Fruit fly (Drosophila melanogaster) whole organism, pupa: ENCODE data around the gene trio.

ENCODE experiments used
- CG10348 ChIP-seq: fragments of 200-800 bp; sonication (Bioruptor generic); IDR thresholded peaks from 2 replicates; pipeline ENCODE4 v1.3.6; 2022; ENCODE audit warnings: missing biosample characterization, missing genetic modification characterization
- CG12605 ChIP-seq: fragments of 200-800 bp; sonication (Bioruptor generic); IDR thresholded peaks from 2 replicates; pipeline ENCODE4 v1.3.6; 2022; ENCODE audit warnings: missing biosample characterization, missing genetic modification characterization
- CG13204 ChIP-seq: fragments of 200-800 bp; sonication (Bioruptor generic); optimal IDR thresholded peaks from 2 replicates; lab custom pipeline; 2018; ENCODE audit warnings: missing biosample characterization, mild to moderate bottlenecking, missing genetic modification characterization, moderate library complexity
- CG14655 ChIP-seq: fragments of 200-800 bp; sonication (Bioruptor generic); optimal IDR thresholded peaks from 3 replicates; lab custom pipeline; 2017; ENCODE audit warnings: mild to moderate bottlenecking, missing biosample characterization, missing genetic modification reagents, missing genetic modification characterization
- CG15710 ChIP-seq: fragments of 200-800 bp; sonication (Bioruptor generic); optimal IDR thresholded peaks from 2 replicates; lab custom pipeline; 2018; ENCODE audit warnings: missing biosample characterization, mild to moderate bottlenecking, missing genetic modification characterization, moderate library complexity
- CG17806 ChIP-seq: fragments of 200-800 bp; sonication (Bioruptor generic); optimal IDR thresholded peaks from 2 replicates; lab custom pipeline; 2018; ENCODE audit warnings: missing biosample characterization, mild to moderate bottlenecking, missing genetic modification characterization, moderate library complexity
- CG32121 ChIP-seq: fragments of 200-800 bp; sonication (Bioruptor generic); IDR thresholded peaks from 2 replicates; pipeline ENCODE4 v1.3.6; 2022; ENCODE audit warnings: missing biosample characterization, missing genetic modification characterization
- CG34367 ChIP-seq: fragments of 200-800 bp; sonication (Bioruptor generic); optimal IDR thresholded peaks from 2 replicates; lab custom pipeline; 2018; ENCODE audit warnings: missing biosample characterization, mild to moderate bottlenecking, missing genetic modification characterization
- CG4496 ChIP-seq: fragments of 200-800 bp; sonication (Bioruptor generic); IDR thresholded peaks from 3 replicates; pipeline ENCODE4 v1.3.6; 2022; ENCODE audit warnings: missing biosample characterization, missing genetic modification characterization
- CG8159 ChIP-seq: fragments of 200-800 bp; sonication (Bioruptor generic); optimal IDR thresholded peaks from 3 replicates; lab custom pipeline; 2018; ENCODE audit warnings: missing biosample characterization, mild to moderate bottlenecking, missing genetic modification characterization, moderate library complexity
- CG8301 ChIP-seq: fragments of 200-800 bp; sonication (Bioruptor generic); optimal IDR thresholded peaks from 2 replicates; lab custom pipeline; 2018; ENCODE audit warnings: missing biosample characterization, mild to moderate bottlenecking, missing genetic modification characterization
- CG9948 ChIP-seq: fragments of 200-800 bp; sonication (Bioruptor generic); optimal IDR thresholded peaks from 2 replicates; lab custom pipeline; 2018; ENCODE audit warnings: missing biosample characterization, mild to moderate bottlenecking, missing genetic modification characterization, moderate library complexity
- D1 ChIP-seq: fragments of 200-800 bp; sonication (Bioruptor generic); optimal IDR thresholded peaks from 2 replicates; lab custom pipeline; 2018; ENCODE audit warnings: missing biosample characterization, mild to moderate bottlenecking, missing genetic modification characterization, moderate library complexity
- EcR ChIP-seq: fragments of 200-800 bp; sonication (Bioruptor generic); optimal IDR thresholded peaks from 3 replicates; lab custom pipeline; 2019; ENCODE audit warnings: missing biosample characterization, missing genetic modification characterization, mild to moderate bottlenecking, moderate library complexity, missing genetic modification reagents
- Ets98B ChIP-seq: fragments of 200-800 bp; sonication (Bioruptor generic); IDR thresholded peaks from 2 replicates; pipeline ENCODE4 v1.3.6; 2022; ENCODE audit warnings: missing biosample characterization, missing genetic modification characterization
- Pif1A ChIP-seq: fragments of 200-800 bp; sonication (Bioruptor generic); optimal IDR thresholded peaks from 3 replicates; lab custom pipeline; 2016; ENCODE audit warnings: missing biosample characterization, missing genetic modification characterization
- Pif1B ChIP-seq: fragments of 200-800 bp; sonication (Bioruptor generic); optimal IDR thresholded peaks from 3 replicates; lab custom pipeline; 2016; ENCODE audit warnings: missing biosample characterization, missing genetic modification characterization
- Snoo ChIP-seq: fragments of 200-800 bp; sonication (Bioruptor generic); optimal IDR thresholded peaks from 3 replicates; lab custom pipeline; 2017; ENCODE audit warnings: missing biosample characterization, mild to moderate bottlenecking, missing genetic modification characterization, inconsistent platforms
- fd96Ca ChIP-seq: fragments of 200-800 bp; sonication (Bioruptor generic); IDR thresholded peaks from 3 replicates; pipeline ENCODE4 v1.3.6; 2022; ENCODE audit warnings: missing biosample characterization, missing genetic modification characterization
- gl ChIP-seq: fragments of 200-800 bp; sonication (Bioruptor generic); optimal IDR thresholded peaks from 2 replicates; lab custom pipeline; 2018; ENCODE audit warnings: missing biosample characterization, mild to moderate bottlenecking, missing genetic modification characterization
- rn ChIP-seq: fragments of 200-800 bp; sonication (Bioruptor generic); IDR thresholded peaks from 2 replicates; pipeline ENCODE4 v1.3.6; 2022; ENCODE audit warnings: missing biosample characterization, missing genetic modification characterization

trio gene

dm6 chr3L:964022-964421 is 70.7 kb downstream of the trio start:
- TF ChIP-seq Pif1B = no peak
- TF ChIP-seq Snoo (tag; lab: Kevin White, UChicago) = no peak
- TF ChIP-seq CG8159 (tag; lab: Kevin White, UChicago) = peak; percentile 44
- TF ChIP-seq CG4496 (GFP tag; lab: Robert Waterston, UW) = peak; percentile 67
- peak; percentile 36 for TF ChIP-seq CG8301
- peak; percentile 39 for TF ChIP-seq CG17806 (tag; lab: Kevin White, UChicago)
- TF ChIP-seq fd96Ca = peak; percentile 56; the same call in 2 of the 3 replicates
- TF ChIP-seq CG14655 = peak; percentile 49
- no peak for TF ChIP-seq EcR (GFP tag; lab: Kevin White, UChicago)
- no peak for TF ChIP-seq D1 (tag; lab: Kevin White, UChicago)
- TF ChIP-seq CG13204 = no peak
- TF ChIP-seq CG34367 (tag; lab: Kevin White, UChicago) = peak; percentile 31
- 0 out of 2 replicates have a peak, but pooled peaks have one; percentile 28 for TF ChIP-seq Ets98B (GFP tag; lab: Robert Waterston, UW)
- no peak for TF ChIP-seq CG12605 (GFP tag; lab: Robert Waterston, UW)
- peak; percentile 25 for TF ChIP-seq CG9948
- peak; percentile 45 for TF ChIP-seq CG15710 (tag; lab: Kevin White, UChicago)
- no peak for TF ChIP-seq CG32121 (GFP tag; lab: Robert Waterston, UW)
- no peak for TF ChIP-seq Pif1A
- TF ChIP-seq gl (tag; lab: Kevin White, UChicago) = no peak
- TF ChIP-seq rn (GFP tag; lab: Robert Waterston, UW) = no peak
- TF ChIP-seq CG10348 (GFP tag; lab: Robert Waterston, UW) = no peak

dm6 chr3L:960557-960956 is 74.1 kb downstream of the trio start:
- no peak for TF ChIP-seq rn (GFP tag; lab: Robert Waterston, UW)
- TF ChIP-seq CG17806 (tag; lab: Kevin White, UChicago) = no peak
- no peak for TF ChIP-seq CG15710 (tag; lab: Kevin White, UChicago)
- TF ChIP-seq CG9948 = no peak

DNA sequence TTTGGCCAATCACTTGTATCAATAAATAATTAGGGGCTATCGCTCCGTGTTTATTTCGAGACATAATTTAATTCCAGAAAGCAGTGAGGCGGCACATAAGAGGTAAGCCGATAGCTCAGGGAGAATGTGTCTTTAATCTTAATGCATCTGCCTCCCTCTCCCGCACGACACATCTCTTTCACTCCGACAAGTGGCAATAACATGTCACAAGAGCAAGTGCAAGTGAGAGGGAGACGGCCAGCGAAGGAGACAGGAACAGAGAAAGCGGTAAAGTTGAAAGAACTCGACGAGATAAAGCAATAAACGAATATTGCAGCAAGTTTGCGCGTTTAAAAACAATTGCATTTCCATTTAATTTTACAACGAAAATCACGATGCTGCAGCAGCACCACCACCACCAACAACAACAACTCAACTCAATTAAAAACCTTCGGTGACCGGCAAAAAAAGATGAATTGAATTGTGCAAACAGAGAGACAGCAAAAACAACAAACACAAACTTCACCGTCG is 74.8 kb downstream of the trio start:
- peak; percentile 17 for TF ChIP-seq CG13204
- TF ChIP-seq CG8159 (tag; lab: Kevin White, UChicago) = no peak
- TF ChIP-seq CG14655 = no peak
- TF ChIP-seq EcR (GFP tag; lab: Kevin White, UChicago) = peak; percentile 66

DNA sequence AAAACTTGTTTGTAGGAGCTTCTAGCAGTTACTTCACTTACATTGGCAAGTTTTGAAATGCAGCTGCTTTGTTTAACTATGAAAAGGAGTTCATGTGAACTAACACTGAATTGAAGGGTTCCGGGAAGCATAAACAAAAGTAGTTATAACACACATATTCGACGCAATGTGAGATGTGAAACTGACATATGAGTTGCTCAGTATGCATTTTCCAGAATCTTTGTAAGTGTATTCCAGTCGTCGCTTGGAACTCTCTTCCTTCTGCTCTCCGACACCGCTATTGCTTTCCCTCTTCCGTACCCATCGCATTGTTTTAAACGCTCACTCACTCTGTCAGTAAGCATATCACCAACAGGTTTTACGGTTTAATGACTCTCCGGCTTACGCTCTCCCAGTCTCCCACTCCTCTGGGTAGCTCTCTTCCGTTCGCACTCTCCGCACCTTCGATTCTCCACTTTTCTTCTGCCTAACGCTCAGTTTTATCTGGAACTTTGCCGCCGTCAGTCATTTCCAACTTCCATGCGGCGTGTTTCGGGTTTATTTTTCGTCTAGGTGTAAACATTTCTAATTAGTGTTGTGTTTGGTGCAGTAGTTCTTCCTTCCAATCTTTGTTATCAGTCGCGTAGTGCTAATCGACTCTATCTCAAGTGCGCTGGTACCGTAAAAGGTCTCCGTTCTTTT is 75.3 kb downstream of the trio start:
- TF ChIP-seq CG17806 (tag; lab: Kevin White, UChicago) (peak; percentile 31), CG34367 (tag; lab: Kevin White, UChicago) (peak; percentile 60), fd96Ca (peak; percentile 64; the same call in 2 of the 3 replicates), CG10348 (GFP tag; lab: Robert Waterston, UW) (no peak), CG12605 (GFP tag; lab: Robert Waterston, UW) (no peak), gl (tag; lab: Kevin White, UChicago) (no peak), CG15710 (tag; lab: Kevin White, UChicago) (peak; percentile 48), CG13204 (peak; percentile 8), Pif1A (peak; percentile 56), CG9948 (peak; percentile 54), CG4496 (GFP tag; lab: Robert Waterston, UW) (peak; percentile 68; the same call in 2 of the 3 replicates), Pif1B (peak; percentile 60), EcR (GFP tag; lab: Kevin White, UChicago) (peak; percentile 57), Ets98B (GFP tag; lab: Robert Waterston, UW) (peak; percentile 40; the same call in 1 of the 2 replicates), D1 (tag; lab: Kevin White, UChicago) (no peak), Snoo (tag; lab: Kevin White, UChicago) (no peak), CG8301 (peak; percentile 70), CG8159 (tag; lab: Kevin White, UChicago) (peak; percentile 48), CG14655 (peak; percentile 67), rn (GFP tag; lab: Robert Waterston, UW) (no peak), CG32121 (GFP tag; lab: Robert Waterston, UW) (0 out of 2 replicates have a peak, but pooled peaks have one; percentile 43)
- TF ChIP-seq, all 21 proteins: peak for 15

DNA sequence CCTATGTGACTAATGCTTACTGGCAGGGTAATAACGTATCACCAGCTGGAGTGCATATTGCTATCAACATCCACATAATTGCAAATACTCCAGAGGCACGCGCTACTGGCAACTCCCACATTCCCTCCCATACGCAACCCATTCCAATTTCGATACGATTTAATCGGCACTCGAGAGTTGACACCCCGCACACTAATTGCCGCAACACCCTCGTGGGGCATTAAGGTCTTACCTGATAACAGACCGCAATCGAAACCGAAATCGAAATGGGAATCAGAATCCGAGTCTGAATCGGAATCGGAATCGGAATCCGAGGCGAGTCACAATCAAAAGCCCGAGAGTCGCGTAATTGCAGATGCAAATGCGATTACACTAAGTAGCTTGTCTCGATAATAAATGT is 76.1 kb downstream of the trio start:
- TF ChIP-seq CG15710 (tag; lab: Kevin White, UChicago) (no peak), rn (GFP tag; lab: Robert Waterston, UW) (no peak), CG17806 (tag; lab: Kevin White, UChicago) (no peak), gl (tag; lab: Kevin White, UChicago) (no peak), CG12605 (GFP tag; lab: Robert Waterston, UW) (no peak), CG8159 (tag; lab: Kevin White, UChicago) (no peak), D1 (tag; lab: Kevin White, UChicago) (no peak), Snoo (tag; lab: Kevin White, UChicago) (no peak), CG9948 (no peak), CG8301 (no peak), CG34367 (tag; lab: Kevin White, UChicago) (no peak), Pif1A (no peak), EcR (GFP tag; lab: Kevin White, UChicago) (no peak), CG13204 (no peak)

DNA sequence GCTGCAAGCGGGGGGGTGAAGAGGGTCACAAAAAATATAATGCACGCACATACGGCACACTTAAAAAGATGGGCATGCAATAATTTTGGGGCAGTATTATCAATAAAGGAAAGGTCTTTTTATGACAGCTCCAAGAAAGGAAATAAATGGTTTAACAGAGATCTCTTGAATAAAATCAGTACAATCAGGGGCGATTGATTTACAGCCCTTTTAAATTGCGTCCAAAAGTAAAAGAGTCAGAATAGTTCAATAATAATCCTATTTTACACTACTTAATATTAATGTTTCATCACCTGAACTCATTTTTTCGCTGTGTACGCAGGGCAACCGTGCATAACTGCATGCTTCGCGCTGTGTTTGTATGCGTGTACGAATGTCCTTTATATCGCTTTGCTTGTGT is 77.8 kb downstream of the trio start:
- peak; percentile 31 for TF ChIP-seq CG14655
- peak; percentile 8 for TF ChIP-seq CG8301
- no peak for TF ChIP-seq CG4496 (GFP tag; lab: Robert Waterston, UW)
